Worm (Caenorhabditis elegans) whole organism, young adult: ENCODE results near the gene W07G4.2.

Source experiments
- F23B12.7 ChIP-seq: sonication (generic microtip); optimal IDR thresholded peaks from 2 replicates; lab custom pipeline; 2017; ENCODE audit warnings: missing genetic modification characterization, mild to moderate bottlenecking, missing compliant biosample characterization, antibody characterized with exemption, moderate library complexity; ENCODE audit not compliant: insufficient read depth
- F37B4.10 ChIP-seq: fragments of 200-800 bp; sonication (Bioruptor generic); IDR thresholded peaks from 2 replicates; pipeline ENCODE4 v1.3.6; 2022; ENCODE audit warnings: missing genetic modification characterization, missing compliant biosample characterization
- F57C9.4 ChIP-seq: sonication (generic microtip); optimal IDR thresholded peaks from 2 replicates; lab custom pipeline; 2017; ENCODE audit warnings: mild to moderate bottlenecking, missing genetic modification characterization, missing compliant biosample characterization
- Y56A3A.18 ChIP-seq: fragments of 200-800 bp; sonication (Bioruptor generic); IDR thresholded peaks from 2 replicates; pipeline ENCODE4 v1.3.6; 2022; ENCODE audit warnings: missing genetic modification reagents, missing genetic modification characterization, missing compliant biosample characterization
- Y95B8A.8 ChIP-seq: fragments of 200-800 bp; sonication (Bioruptor generic); IDR thresholded peaks from 2 replicates; pipeline ENCODE4 v1.3.6; 2022; ENCODE audit warnings: missing genetic modification reagents, missing genetic modification characterization, missing compliant biosample characterization
- akir-1 ChIP-seq: fragments of 200-800 bp; sonication (Bioruptor generic); optimal IDR thresholded peaks from 2 replicates; lab custom pipeline; 2018; ENCODE audit warnings: mild to moderate bottlenecking, missing genetic modification characterization, moderate library complexity, missing compliant biosample characterization
- attf-5 ChIP-seq: fragments of 200-800 bp; sonication (Bioruptor generic); optimal IDR thresholded peaks from 2 replicates; lab custom pipeline; 2018; ENCODE audit warnings: mild to moderate bottlenecking, missing genetic modification characterization, missing compliant biosample characterization
- gei-17 ChIP-seq: fragments of 200-800 bp; sonication (Bioruptor generic); optimal IDR thresholded peaks from 2 replicates; lab custom pipeline; 2018; ENCODE audit warnings: mild to moderate bottlenecking, missing genetic modification characterization, missing compliant biosample characterization
- sea-2 ChIP-seq: fragments of 200-800 bp; sonication (Bioruptor generic); IDR thresholded peaks from 2 replicates; pipeline ENCODE4 v1.3.6; 2022; ENCODE audit warnings: missing genetic modification characterization, missing compliant biosample characterization
- snpc-3.4 ChIP-seq: sonication (generic microtip); optimal IDR thresholded peaks from 2 replicates; lab custom pipeline; 2017; ENCODE audit warnings: missing genetic modification characterization, mild to moderate bottlenecking, missing compliant biosample characterization, antibody characterized with exemption, moderate library complexity, missing genotype, missing genetic modification reagents

- no peak for TF ChIP-seq F23B12.7
- TF ChIP-seq F37B4.10 (GFP tag; lab: Robert Waterston, UW): no peak
- no peak for TF ChIP-seq gei-17 (GFP tag; lab: Kevin White, UChicago)
- no peak for TF ChIP-seq F57C9.4 (tag; lab: Kevin White, UChicago)
- TF ChIP-seq Y95B8A.8: no peak
- TF ChIP-seq akir-1: no peak
- no peak for TF ChIP-seq sea-2 (GFP tag; lab: Robert Waterston, UW)
- TF ChIP-seq Y56A3A.18 (GFP tag; lab: Robert Waterston, UW): no peak
- TF ChIP-seq attf-5 (GFP tag; lab: Kevin White, UChicago): no peak
- TF ChIP-seq snpc-3.4 (tag; lab: Kevin White, UChicago): no peak
These were observed 25.5 kb upstream of the W07G4.2 start, which contains the start of gene F42E8.1 for ce11 chrV:13061836-13062235.
